Fruit fly (Drosophila melanogaster): ENCODE measurements around the gene CG15484.

Gene CG15484

dm6 chr2L:12720430-12721396 is 13.2 kb upstream of the CG15484 start (continued):
- TF ChIP-seq fkh (GFP tag; optimal IDR thresholded peaks at IDR 0.05): peak; percentile 12
- TF ChIP-seq vri (GFP tag; optimal IDR thresholded peaks at IDR 0.05): peak; percentile 83
- TF ChIP-seq Hr4 (GFP tag; optimal IDR thresholded peaks at IDR 0.05): peak; percentile 53
- TF ChIP-seq CG11902 (GFP tag; optimal IDR thresholded peaks at IDR 0.05): no peak
- TF ChIP-seq CG6163 (GFP tag; IDR thresholded peaks at IDR 0.05): peak; percentile 67; the same call in 2 of the 3 replicates
- TF ChIP-seq Blimp-1 (GFP tag; optimal IDR thresholded peaks at IDR 0.05): no peak
- no peak for TF ChIP-seq CG31627 (GFP tag; optimal IDR thresholded peaks at IDR 0.05)
- TF ChIP-seq Gug (GFP tag; IDR thresholded peaks at IDR 0.05): peak; percentile 32; the same call in 1 of the 2 replicates
- no peak for TF ChIP-seq CG6792 (GFP tag; optimal IDR thresholded peaks at IDR 0.05)
- no peak for TF ChIP-seq CG8119 (GFP tag; IDR thresholded peaks at IDR 0.05)
- TF ChIP-seq topi (GFP tag; optimal IDR thresholded peaks at IDR 0.05): peak; percentile 48
- no peak for TF ChIP-seq fd59A (GFP tag; optimal IDR thresholded peaks at IDR 0.05)
- peak; percentile 39 for TF ChIP-seq Met (GFP tag; optimal IDR thresholded peaks at IDR 0.05)
- no peak for TF ChIP-seq CG8632 (GFP tag; optimal IDR thresholded peaks at IDR 0.05)
- no peak for TF ChIP-seq Eip93F (GFP tag; optimal IDR thresholded peaks at IDR 0.05)
- peak; percentile 58 for TF ChIP-seq CG32006 (GFP tag; optimal IDR thresholded peaks at IDR 0.05)
- peak; percentile 40 for TF ChIP-seq CG3032 (tag; optimal IDR thresholded peaks at IDR 0.05)
- TF ChIP-seq CG1621 (tag; optimal IDR thresholded peaks at IDR 0.05): no peak
- TF ChIP-seq svp (GFP tag): peak; percentile 94
- TF ChIP-seq Sox102F (GFP tag; optimal IDR thresholded peaks at IDR 0.05): no peak
- no peak for TF ChIP-seq CG9139 (GFP tag; optimal IDR thresholded peaks at IDR 0.05)
- TF ChIP-seq Ets96B (tag; optimal IDR thresholded peaks at IDR 0.05): peak; percentile 54
- peak; percentile 36 for TF ChIP-seq spab (GFP tag; optimal IDR thresholded peaks at IDR 0.05)
- TF ChIP-seq Eip78C (GFP tag): peak; percentile 88
- TF ChIP-seq Smox (GFP tag; optimal IDR thresholded peaks at IDR 0.05): no peak
- peak; percentile 6 for TF ChIP-seq CG34406 (GFP tag; optimal IDR thresholded peaks at IDR 0.05)
- TF ChIP-seq OdsH (GFP tag; optimal IDR thresholded peaks at IDR 0.05): peak; percentile 47
- TF ChIP-seq eg (GFP tag; IDR thresholded peaks at IDR 0.05): peak; percentile 61; the same call in 2 of the 3 replicates
- TF ChIP-seq Sox15 (GFP tag; optimal IDR thresholded peaks at IDR 0.05): no peak
- peak; percentile 48 for TF ChIP-seq cyc (GFP tag; optimal IDR thresholded peaks at IDR 0.05)
- no peak for TF ChIP-seq CG6854 (GFP tag; optimal IDR thresholded peaks at IDR 0.05)
- TF ChIP-seq lz (GFP tag; optimal IDR thresholded peaks at IDR 0.05): peak; percentile 24
- TF ChIP-seq CG16779 (tag; optimal IDR thresholded peaks at IDR 0.05): peak; percentile 9
- TF ChIP-seq esn (GFP tag; optimal IDR thresholded peaks at IDR 0.05): peak; percentile 42

- TF ChIP-seq fkh (GFP tag; optimal IDR thresholded peaks at IDR 0.05): peak; percentile 50
- TF ChIP-seq CG11762 (GFP tag; optimal IDR thresholded peaks at IDR 0.05; ENCODE audit: insufficient read depth): no peak
- TF ChIP-seq CG16779 (tag; optimal IDR thresholded peaks at IDR 0.05): peak; percentile 14
- peak; percentile 72 for TF ChIP-seq Eip78C (GFP tag)
- peak; percentile 31 for TF ChIP-seq Sox14 (GFP tag; optimal IDR thresholded peaks at IDR 0.05)
- TF ChIP-seq eg (GFP tag; IDR thresholded peaks at IDR 0.05): 0 out of 3 replicates have a peak, but pooled peaks have one; percentile 27
- no peak for TF ChIP-seq Met (GFP tag; optimal IDR thresholded peaks at IDR 0.05)
- no peak for TF ChIP-seq CG9139 (GFP tag; optimal IDR thresholded peaks at IDR 0.05)
- no peak for TF ChIP-seq CG6276 (GFP tag; optimal IDR thresholded peaks at IDR 0.05)
- TF ChIP-seq CG6808 (GFP tag; optimal IDR thresholded peaks at IDR 0.05): peak; percentile 18
- TF ChIP-seq dsx (GFP tag; optimal IDR thresholded peaks at IDR 0.05; ENCODE audit: poor library complexity, severe bottlenecking): no peak
- peak; percentile 82 for TF ChIP-seq vri (GFP tag; optimal IDR thresholded peaks at IDR 0.05)
- TF ChIP-seq fd59A (GFP tag; optimal IDR thresholded peaks at IDR 0.05): no peak
- TF ChIP-seq CG6163 (GFP tag; IDR thresholded peaks at IDR 0.05): 0 out of 3 replicates have a peak, but pooled peaks have one; percentile 41
- TF ChIP-seq CG3032 (tag; optimal IDR thresholded peaks at IDR 0.05): no peak
- TF ChIP-seq svp (GFP tag): peak; percentile 95
These were observed 12.4 kb upstream of the CG15484 start for dm6 chr2L:12719712-12720429.

All from whole organism, prepupa.